Worm (Caenorhabditis elegans) whole organism, L3 larva: ENCODE data around the gene F28C6.8.

ENCODE experiments used
- elt-2 ChIP-seq: sonication (generic microtip); optimal IDR thresholded peaks from 2 replicates; lab custom pipeline; 2016; ENCODE audit warnings: missing genetic modification reagents, mild to moderate bottlenecking, missing genetic modification characterization, missing compliant biosample characterization
- jun-1 ChIP-seq: fragments of 150-350 bp; optimal IDR thresholded peaks from 2 replicates; lab custom pipeline; 2014; ENCODE audit warnings: missing biosample characterization, missing genetic modification reagents, missing genetic modification characterization
- nhr-12 ChIP-seq: fragments of 150-350 bp; optimal IDR thresholded peaks from 2 replicates; lab custom pipeline; 2014; ENCODE audit warnings: missing biosample characterization, missing genetic modification characterization
- nhr-76 ChIP-seq: fragments of 150-350 bp; sonication (generic microtip); optimal IDR thresholded peaks from 5 replicates; lab custom pipeline; 2014; ENCODE audit warnings: missing biosample characterization, missing genetic modification characterization

DNA sequence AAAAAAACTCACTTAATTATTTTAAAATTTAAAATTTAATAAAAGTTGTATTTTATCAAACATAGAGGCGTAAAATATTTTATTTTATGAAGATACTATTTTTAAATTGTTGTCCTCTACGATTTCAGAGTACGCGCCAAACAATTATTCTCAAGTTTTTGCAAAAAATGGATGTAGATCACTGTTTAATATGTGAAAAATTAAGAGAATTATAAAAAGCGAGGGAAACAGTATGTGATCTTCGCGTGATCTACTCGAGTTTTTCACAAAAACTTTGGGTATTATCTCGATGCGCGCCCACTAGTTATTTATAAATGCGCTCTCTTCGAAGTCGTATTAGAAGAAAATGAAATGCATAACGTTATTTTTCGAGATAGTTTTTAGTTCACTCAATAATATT is 42.2 kb downstream of the F28C6.8 start:
- TF ChIP-seq jun-1 (tag; lab: Kevin White, UChicago) (no peak), nhr-12 (tag; lab: Kevin White, UChicago) (no peak), nhr-76 (tag; lab: Kevin White, UChicago) (no peak), elt-2 (no peak)
